Fruit fly (Drosophila melanogaster): ENCODE data around the gene SclB.

The SclB gene

dm6 chr2L:16837672-16838071 is at the start of gene SclB, which contains the start of gene SclA:
Gene SclB, plus strand, starts transcription at chr2L:16837972.
Gene SclA, plus strand, starts transcription at chr2L:16837972.
- TF ChIP-seq spab (GFP tag; optimal IDR thresholded peaks at IDR 0.05) (no peak), CG8319 (GFP tag; optimal IDR thresholded peaks at IDR 0.05) (no peak)

dm6 chr2L:16788885-16789284 is 48.9 kb upstream of the SclB start:
- peak; percentile 53 for TF ChIP-seq svp (GFP tag)
- TF ChIP-seq dac (GFP tag; optimal IDR thresholded peaks at IDR 0.05) = no peak

dm6 chr2L:16789880-16790279 is 47.9 kb upstream of the SclB start:
- TF ChIP-seq CG1621 (tag; optimal IDR thresholded peaks at IDR 0.05) (no peak), CG10631 (GFP tag; optimal IDR thresholded peaks at IDR 0.05) (no peak), CG8119 (GFP tag; IDR thresholded peaks at IDR 0.05) (no peak), CG7368 (GFP tag; optimal IDR thresholded peaks at IDR 0.05) (no peak), eg (GFP tag; IDR thresholded peaks at IDR 0.05) (no peak), CG9139 (GFP tag; optimal IDR thresholded peaks at IDR 0.05) (no peak), Eip78C (GFP tag) (no peak), svp (GFP tag) (no peak), CG16779 (tag; optimal IDR thresholded peaks at IDR 0.05) (no peak), Sox15 (GFP tag; optimal IDR thresholded peaks at IDR 0.05) (no peak), CG10669 (GFP tag; optimal IDR thresholded peaks at IDR 0.05) (no peak)

dm6 chr2L:16790671-16791270 is 47.0 kb upstream of the SclB start, which contains the start of gene Cyt-b5-r:
Gene Cyt-b5-r, minus strand, starts transcription at chr2L:16790721.
- no peak for TF ChIP-seq CG8119 (GFP tag; IDR thresholded peaks at IDR 0.05)
- peak; percentile 89 for TF ChIP-seq svp (GFP tag)
- TF ChIP-seq vri (GFP tag; optimal IDR thresholded peaks at IDR 0.05) = peak; percentile 82

dm6 chr2L:16791345-16791744 is 46.4 kb upstream of the SclB start, which contains the start of gene CG17928:
Gene CG17928, plus strand, starts transcription at chr2L:16791568.
- TF ChIP-seq CG7368 (GFP tag; optimal IDR thresholded peaks at IDR 0.05) (no peak), fkh (GFP tag; optimal IDR thresholded peaks at IDR 0.05) (peak; percentile 16), CG34406 (GFP tag; optimal IDR thresholded peaks at IDR 0.05) (no peak), spab (GFP tag; optimal IDR thresholded peaks at IDR 0.05) (no peak), CG4318 (GFP tag; optimal IDR thresholded peaks at IDR 0.05) (no peak)

dm6 chr2L:16793970-16794369 is 43.8 kb upstream of the SclB start, which contains the start of gene Ugt37C2:
Gene Ugt37C2, plus strand, starts transcription at chr2L:16794211.
- TF ChIP-seq CG3032 (tag; optimal IDR thresholded peaks at IDR 0.05) (no peak), Met (GFP tag; optimal IDR thresholded peaks at IDR 0.05) (no peak), CG4318 (GFP tag; optimal IDR thresholded peaks at IDR 0.05) (no peak), CG8119 (GFP tag; IDR thresholded peaks at IDR 0.05) (no peak), fd85E (GFP tag; optimal IDR thresholded peaks at IDR 0.05) (no peak), CG11762 (GFP tag; optimal IDR thresholded peaks at IDR 0.05; ENCODE audit: insufficient read depth) (no peak), acj6 (GFP tag; optimal IDR thresholded peaks at IDR 0.05) (no peak), CG3919 (GFP tag; optimal IDR thresholded peaks at IDR 0.05) (no peak), spab (GFP tag; optimal IDR thresholded peaks at IDR 0.05) (no peak), Eip93F (GFP tag; optimal IDR thresholded peaks at IDR 0.05) (no peak), Eip75B (GFP tag; optimal IDR thresholded peaks at IDR 0.05) (no peak), CG10631 (GFP tag; optimal IDR thresholded peaks at IDR 0.05) (no peak), dsx (GFP tag; optimal IDR thresholded peaks at IDR 0.05; ENCODE audit: poor library complexity, severe bottlenecking) (no peak), OdsH (GFP tag; optimal IDR thresholded peaks at IDR 0.05) (no peak)

dm6 chr2L:16796104-16796645 is 41.6 kb upstream of the SclB start, which contains the start of gene Ugt37E1:
Gene Ugt37E1, plus strand, starts transcription at chr2L:16796595.
- TF ChIP-seq CG7368 (GFP tag; optimal IDR thresholded peaks at IDR 0.05) = no peak
- no peak for TF ChIP-seq Hr38 (GFP tag; optimal IDR thresholded peaks at IDR 0.05)
- no peak for TF ChIP-seq cyc (GFP tag; optimal IDR thresholded peaks at IDR 0.05)
